Worm (Caenorhabditis elegans) whole organism, L4/young adult: ENCODE results near the gene nhr-95.

Experiments
- dao-5 ChIP-seq: sonication (generic microtip); optimal IDR thresholded peaks from 2 replicates; lab custom pipeline; 2016; ENCODE audit warnings: missing genotype, missing genetic modification characterization, moderate library complexity, missing compliant biosample characterization
- him-1 ChIP-seq: sonication (generic microtip); optimal IDR thresholded peaks from 2 replicates; lab custom pipeline; 2016; ENCODE audit warnings: missing genotype, missing genetic modification reagents, missing genetic modification characterization, missing compliant biosample characterization

DNA sequence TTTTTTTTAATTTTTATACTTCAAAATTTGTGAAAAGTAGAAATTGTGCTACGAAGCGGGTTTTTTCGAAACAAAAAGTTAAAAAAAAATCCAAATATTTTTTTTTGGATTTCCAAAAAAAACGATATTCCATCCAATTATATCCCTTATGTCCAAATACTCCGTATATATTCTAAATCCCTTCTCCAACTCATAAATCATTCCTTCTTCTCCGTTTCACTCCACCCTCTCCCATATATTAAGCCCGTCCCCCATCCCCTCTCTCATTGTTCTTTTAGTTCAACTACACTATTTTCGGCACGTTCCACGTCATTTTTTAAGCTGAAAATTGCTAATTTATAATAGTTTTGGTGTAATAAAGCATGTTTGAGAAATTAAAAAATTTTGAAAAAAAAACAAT, 24.8 kb downstream of the nhr-95 start:
- TF ChIP-seq him-1 (tag; lab: Kevin White, UChicago) = no peak
- TF ChIP-seq dao-5 (tag; lab: Kevin White, UChicago) = no peak
